Fruit fly (Drosophila melanogaster): ENCODE data around the gene CG4306.

- no peak for TF ChIP-seq kay (GFP tag; ENCODE audit: borderline replicate concordance)
- TF ChIP-seq cnc (optimal IDR thresholded peaks at IDR 0.05) = no peak
- TF ChIP-seq CG5204 (GFP tag; optimal IDR thresholded peaks at IDR 0.05) = no peak
- no peak for TF ChIP-seq CG14711 (tag; optimal IDR thresholded peaks at IDR 0.05)
- TF ChIP-seq bab1 (GFP tag; optimal IDR thresholded peaks at IDR 0.05) = no peak
- TF ChIP-seq CG33017 (tag; optimal IDR thresholded peaks at IDR 0.05) = no peak
- TF ChIP-seq pad (GFP tag; optimal IDR thresholded peaks at IDR 0.05) = no peak
- no peak for TF ChIP-seq tj (GFP tag; optimal IDR thresholded peaks at IDR 0.05)
Observed at dm6 chr3L:18430600-18430999, 32.4 kb downstream of the CG4306 start.

Data from whole organism, adult.